Worm (Caenorhabditis elegans) whole organism, late embryonic: ENCODE results near the gene aat-6.

Source experiments
- F13H6.1 ChIP-seq: sonication (generic microtip); optimal IDR thresholded peaks from 2 replicates; lab custom pipeline; 2016; ENCODE audit warnings: missing genetic modification characterization, missing compliant biosample characterization
- ama-1 ChIP-seq: fragments of 150-350 bp; optimal IDR thresholded peaks from 2 replicates; lab custom pipeline; 2014
- ceh-30 ChIP-seq: fragments of 150-350 bp; optimal IDR thresholded peaks from 2 replicates; lab custom pipeline; 2014; ENCODE audit warnings: missing biosample characterization, missing genetic modification characterization
- ceh-45 ChIP-seq: fragments of 200-800 bp; sonication (Bioruptor generic); IDR thresholded peaks from 2 replicates; pipeline ENCODE4 v1.3.6; 2022; ENCODE audit warnings: missing genetic modification reagents, missing genetic modification characterization, missing compliant biosample characterization
- ceh-9 ChIP-seq: sonication (generic microtip); optimal IDR thresholded peaks from 2 replicates; lab custom pipeline; 2016; ENCODE audit warnings: mild to moderate bottlenecking, missing genetic modification characterization, inconsistent platforms, missing compliant biosample characterization
- elt-4 ChIP-seq: sonication (generic microtip); optimal IDR thresholded peaks from 2 replicates; lab custom pipeline; 2016; ENCODE audit warnings: missing genetic modification characterization, missing compliant biosample characterization
- eyg-1 ChIP-seq: sonication (generic microtip); optimal IDR thresholded peaks from 2 replicates; lab custom pipeline; 2016; ENCODE audit warnings: missing genotype, missing genetic modification characterization, missing compliant biosample characterization
- gmeb-2 ChIP-seq: sonication (generic microtip); optimal IDR thresholded peaks from 2 replicates; lab custom pipeline; 2016; ENCODE audit warnings: missing genetic modification characterization, inconsistent platforms, missing compliant biosample characterization
- hlh-30 ChIP-seq: sonication (generic microtip); optimal IDR thresholded peaks from 2 replicates; lab custom pipeline; 2017; ENCODE audit warnings: antibody characterized with exemption, missing genetic modification characterization, missing compliant biosample characterization; ENCODE audit not compliant: insufficient read depth
- nhr-11 ChIP-seq: fragments of 150-350 bp; optimal IDR thresholded peaks from 2 replicates; lab custom pipeline; 2014; ENCODE audit warnings: missing biosample characterization, missing genetic modification characterization
- pha-4 ChIP-seq: fragments of 150-350 bp; optimal IDR thresholded peaks from 2 replicates; lab custom pipeline; 2018; ENCODE audit warnings: missing biosample characterization, missing genetic modification reagents, missing genetic modification characterization
- ttx-3 ChIP-seq: sonication (generic microtip); optimal IDR thresholded peaks from 2 replicates; lab custom pipeline; 2016; ENCODE audit warnings: missing genetic modification reagents, missing genetic modification characterization, missing compliant biosample characterization

ce11 chrV:11499786-11500185 is 29.3 kb upstream of the aat-6 start:
- TF ChIP-seq elt-4 = no peak
- no peak for TF ChIP-seq ceh-45 (GFP tag; lab: Robert Waterston, UW)
- no peak for TF ChIP-seq nhr-11 (tag; lab: Kevin White, UChicago)
- TF ChIP-seq hlh-30 (tag; lab: Kevin White, UChicago) = no peak
- TF ChIP-seq ama-1 (lab: Kevin White, UChicago) = no peak
- TF ChIP-seq gmeb-2 (tag; lab: Kevin White, UChicago) = no peak
- no peak for TF ChIP-seq F13H6.1 (tag; lab: Kevin White, UChicago)
- no peak for TF ChIP-seq ceh-30 (tag; lab: Kevin White, UChicago)
- no peak for TF ChIP-seq eyg-1 (tag; lab: Kevin White, UChicago)
- TF ChIP-seq ceh-9 (tag; lab: Kevin White, UChicago) = no peak
- TF ChIP-seq pha-4 (tag; lab: Kevin White, UChicago) = no peak
- TF ChIP-seq ttx-3 (tag; lab: Kevin White, UChicago) = no peak
